Worm (Caenorhabditis elegans) whole organism, late embryonic: Measurements from ENCODE around the gene sups-1.

Experiments
- T23F11.4 ChIP-seq: fragments of 200-800 bp; sonication (Bioruptor generic); optimal IDR thresholded peaks from 2 replicates; lab custom pipeline; 2018; ENCODE audit warnings: mild to moderate bottlenecking, missing genetic modification characterization, missing compliant biosample characterization
- ahr-1 ChIP-seq: sonication (generic microtip); optimal IDR thresholded peaks from 2 replicates; lab custom pipeline; 2016; ENCODE audit warnings: missing genetic modification characterization, missing compliant biosample characterization
- ceh-24 ChIP-seq: sonication (generic microtip); optimal IDR thresholded peaks from 2 replicates; lab custom pipeline; 2016; ENCODE audit warnings: mild to moderate bottlenecking, missing genetic modification characterization, missing compliant biosample characterization
- dve-1 ChIP-seq: sonication (generic microtip); optimal IDR thresholded peaks from 2 replicates; lab custom pipeline; 2017; ENCODE audit warnings: antibody characterized with exemption, mild to moderate bottlenecking, missing genetic modification characterization, missing compliant biosample characterization
- pqm-1 ChIP-seq: sonication (generic microtip); optimal IDR thresholded peaks from 2 replicates; lab custom pipeline; 2016; ENCODE audit warnings: missing genetic modification characterization, missing compliant biosample characterization
- tbx-7 ChIP-seq: sonication (generic microtip); optimal IDR thresholded peaks from 2 replicates; lab custom pipeline; 2016; ENCODE audit warnings: missing genotype, missing genetic modification characterization, missing compliant biosample characterization
- unc-3 ChIP-seq, 2 experiments: fragments of 200-800 bp in 1 of 2; sonication (Bioruptor generic) in 1 of 2; sonication (generic microtip) in 1 of 2; conservative IDR thresholded peaks in 1 of 2; optimal IDR thresholded peaks in 1 of 2; 2 replicates each; pipeline versions ENCODE4 v1.3.6 to Lab custom; 2016 to 2022; ENCODE audit warnings: missing compliant biosample characterization in 2 of 2, missing genetic modification characterization in 2 of 2, missing genetic modification reagents in 1 of 2

ce11 chrX:6001432-6001831 lies 2.5 kb upstream of the sups-1 start, which contains the start of gene F22F4.4:
- no peak for TF ChIP-seq T23F11.4 (GFP tag; lab: Kevin White, UChicago)
- TF ChIP-seq pqm-1 (tag; lab: Kevin White, UChicago): no peak
- TF ChIP-seq dve-1 (tag; lab: Kevin White, UChicago): no peak
- TF ChIP-seq tbx-7 (tag; lab: Kevin White, UChicago): no peak
- no peak for TF ChIP-seq ahr-1 (tag; lab: Kevin White, UChicago)
- no peak for TF ChIP-seq unc-3 (GFP tag; conservative IDR thresholded peaks at IDR 0.05; lab: Robert Waterston, UW)
- TF ChIP-seq unc-3 (tag; optimal IDR thresholded peaks at IDR 0.05; lab: Kevin White, UChicago): no peak
- no peak for TF ChIP-seq ceh-24 (tag; lab: Kevin White, UChicago)
